Worm (Caenorhabditis elegans) whole organism, L1 larva: ENCODE results near the gene pccb-1.

Source experiments
- C16A3.4 ChIP-seq: fragments of 150-350 bp; optimal IDR thresholded peaks from 2 replicates; lab custom pipeline; 2014; ENCODE audit warnings: missing biosample characterization, missing genetic modification characterization
- F16B12.6 ChIP-seq: fragments of 150-350 bp; optimal IDR thresholded peaks from 2 replicates; lab custom pipeline; 2014; ENCODE audit warnings: missing biosample characterization, missing genetic modification characterization
- aha-1 ChIP-seq: fragments of 150-350 bp; optimal IDR thresholded peaks from 2 replicates; lab custom pipeline; 2014; ENCODE audit warnings: missing biosample characterization, missing genetic modification characterization
- ama-1 ChIP-seq: fragments of 150-350 bp; optimal IDR thresholded peaks from 2 replicates; lab custom pipeline; 2014
- blmp-1 ChIP-seq: fragments of 150-350 bp; optimal IDR thresholded peaks from 2 replicates; lab custom pipeline; 2014; ENCODE audit warnings: missing biosample characterization, missing genetic modification characterization
- ceh-90 ChIP-seq: sonication (generic microtip); optimal IDR thresholded peaks from 2 replicates; lab custom pipeline; 2016; ENCODE audit warnings: missing genetic modification characterization, missing compliant biosample characterization
- dsc-1 ChIP-seq: sonication (generic microtip); optimal IDR thresholded peaks from 2 replicates; lab custom pipeline; 2016; ENCODE audit warnings: mild to moderate bottlenecking, missing genetic modification characterization, missing compliant biosample characterization
- egl-13 ChIP-seq: sonication (generic microtip); optimal IDR thresholded peaks from 2 replicates; lab custom pipeline; 2016; ENCODE audit warnings: missing genotype, missing genetic modification reagents, missing genetic modification characterization, missing compliant biosample characterization
- elt-2 ChIP-seq: sonication (generic microtip); optimal IDR thresholded peaks from 2 replicates; lab custom pipeline; 2016; ENCODE audit warnings: missing genetic modification characterization, mild to moderate bottlenecking, inconsistent platforms, missing compliant biosample characterization, missing genetic modification reagents
- fkh-10 ChIP-seq: sonication (generic microtip); optimal IDR thresholded peaks from 2 replicates; lab custom pipeline; 2017; ENCODE audit warnings: missing biosample characterization, missing genetic modification reagents, missing genetic modification characterization
- fkh-8 ChIP-seq: sonication (generic microtip); optimal IDR thresholded peaks from 2 replicates; lab custom pipeline; 2016; ENCODE audit warnings: mild to moderate bottlenecking, missing genetic modification characterization, missing compliant biosample characterization
- hlh-4 ChIP-seq: sonication (generic microtip); optimal IDR thresholded peaks from 2 replicates; lab custom pipeline; 2016; ENCODE audit warnings: mild to moderate bottlenecking, missing genetic modification characterization, missing compliant biosample characterization
- irx-1 ChIP-seq: sonication (generic microtip); optimal IDR thresholded peaks from 2 replicates; lab custom pipeline; 2016; ENCODE audit warnings: missing genetic modification characterization, missing compliant biosample characterization
- lin-13 ChIP-seq: fragments of 150-350 bp; optimal IDR thresholded peaks from 2 replicates; lab custom pipeline; 2014; ENCODE audit warnings: missing biosample characterization, missing genetic modification reagents, missing genetic modification characterization
- mef-2 ChIP-seq: fragments of 150-350 bp; optimal IDR thresholded peaks from 2 replicates; lab custom pipeline; 2014; ENCODE audit warnings: missing biosample characterization, missing genetic modification characterization
- nhr-20 ChIP-seq: sonication (generic microtip); optimal IDR thresholded peaks from 2 replicates; lab custom pipeline; 2016; ENCODE audit warnings: mild to moderate bottlenecking, missing genetic modification characterization, missing compliant biosample characterization
- nhr-47 ChIP-seq: sonication (generic microtip); optimal IDR thresholded peaks from 2 replicates; lab custom pipeline; 2016; ENCODE audit warnings: mild to moderate bottlenecking, missing genetic modification characterization, moderate library complexity, missing compliant biosample characterization
- nhr-71 ChIP-seq: sonication (generic microtip); optimal IDR thresholded peaks from 2 replicates; lab custom pipeline; 2016; ENCODE audit warnings: mild to moderate bottlenecking, missing genetic modification characterization, moderate library complexity, missing compliant biosample characterization
- nhr-85 ChIP-seq: sonication (generic microtip); peaks from one replicate; lab custom pipeline; 2016; ENCODE audit warnings: missing genetic modification characterization, inconsistent platforms, missing compliant biosample characterization
- pag-3 ChIP-seq: sonication (generic microtip); optimal IDR thresholded peaks from 2 replicates; lab custom pipeline; 2017; ENCODE audit warnings: missing genetic modification characterization, mild to moderate bottlenecking, missing compliant biosample characterization, antibody characterized with exemption, borderline replicate concordance; ENCODE audit not compliant: insufficient read depth
- sox-4 ChIP-seq: sonication (generic microtip); optimal IDR thresholded peaks from 2 replicates; lab custom pipeline; 2016; ENCODE audit warnings: missing genetic modification characterization, missing compliant biosample characterization
- sptf-1 ChIP-seq: fragments of 150-350 bp; optimal IDR thresholded peaks from 2 replicates; lab custom pipeline; 2014; ENCODE audit warnings: missing biosample characterization, missing genetic modification characterization
- unc-130 ChIP-seq: fragments of 150-350 bp; optimal IDR thresholded peaks from 2 replicates; lab custom pipeline; 2017; ENCODE audit warnings: missing biosample characterization, missing genetic modification characterization, inconsistent platforms
- unc-86 ChIP-seq: sonication (generic microtip); optimal IDR thresholded peaks from 2 replicates; lab custom pipeline; 2016; ENCODE audit warnings: missing genetic modification characterization, missing compliant biosample characterization
- zip-4 ChIP-seq: fragments of 200-800 bp; sonication (Bioruptor generic); optimal IDR thresholded peaks from 2 replicates; lab custom pipeline; 2018; ENCODE audit warnings: mild to moderate bottlenecking, missing genetic modification characterization, moderate library complexity, missing compliant biosample characterization

Gene pccb-1

DNA sequence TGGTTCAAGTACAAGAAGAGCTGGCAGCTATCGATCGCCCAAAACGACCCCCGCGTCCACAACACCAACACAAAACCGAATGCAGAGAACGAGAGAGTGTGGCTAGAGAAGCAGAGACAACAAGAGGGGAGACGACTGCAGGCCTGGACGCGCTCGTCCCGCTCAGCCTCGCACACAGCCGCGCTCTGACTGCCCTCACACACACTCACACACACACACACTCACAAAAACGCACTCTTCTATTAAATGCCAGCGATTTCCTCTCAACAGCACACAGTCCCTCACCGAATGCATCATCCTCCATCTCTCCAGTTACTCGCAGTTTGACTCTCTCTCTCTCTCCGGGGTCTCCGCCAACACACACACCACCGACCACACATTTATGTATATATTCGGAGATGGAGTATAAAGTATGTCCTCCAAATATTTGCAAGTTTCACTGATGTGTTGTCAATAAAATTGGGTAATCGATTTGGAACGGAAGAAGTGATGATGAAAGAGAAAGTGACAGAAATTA lies 38.3 kb downstream of the pccb-1 start (continued):
- TF ChIP-seq mef-2 (tag; lab: Kevin White, UChicago) (peak; percentile 83), irx-1 (peak; percentile 69), sox-4 (peak; percentile 27), ceh-90 (tag; lab: Kevin White, UChicago) (no peak), nhr-85 (tag; lab: Kevin White, UChicago) (peak; percentile 95), zip-4 (GFP tag; lab: Kevin White, UChicago) (peak; percentile 69), nhr-20 (tag; lab: Kevin White, UChicago) (peak; percentile 95), dsc-1 (peak; percentile 86), hlh-4 (tag; lab: Kevin White, UChicago) (no peak), nhr-71 (tag; lab: Kevin White, UChicago) (peak; percentile 97), unc-130 (tag; lab: Kevin White, UChicago) (peak; percentile 82), unc-86 (tag; lab: Kevin White, UChicago) (peak; percentile 91), sptf-1 (no peak), blmp-1 (tag; lab: Kevin White, UChicago) (peak; percentile 96), C16A3.4 (tag; lab: Kevin White, UChicago) (peak; percentile 95), aha-1 (tag; lab: Kevin White, UChicago) (no peak), pag-3 (tag; lab: Kevin White, UChicago) (peak; percentile 61)

DNA sequence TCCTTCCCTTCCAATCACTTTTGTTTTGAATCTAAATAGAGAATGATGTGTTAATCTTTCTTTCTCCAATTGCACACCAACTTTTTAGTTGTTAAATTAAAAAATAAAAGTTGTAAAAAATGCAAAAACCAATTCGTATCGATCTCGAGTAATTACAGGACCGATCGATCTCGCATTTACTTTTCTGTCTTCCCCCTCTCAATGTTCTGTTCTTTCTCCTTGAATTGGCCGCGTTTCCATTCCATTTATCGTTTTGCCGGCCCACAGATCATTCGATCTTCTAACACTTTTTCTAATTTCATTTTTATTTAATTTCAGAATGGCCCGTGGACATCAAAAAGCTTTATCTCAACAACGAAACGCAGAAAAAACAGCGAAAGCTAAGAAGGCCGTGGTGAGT lies 45.8 kb downstream of the pccb-1 start, which contains the start of gene K10B3.1:
TSS of gene K10B3.1 (plus strand) at position 301 of the 400 bp plus-strand sequence.
- TF ChIP-seq F16B12.6 (tag; lab: Kevin White, UChicago) (no peak), blmp-1 (tag; lab: Kevin White, UChicago) (peak; percentile 32), nhr-85 (tag; lab: Kevin White, UChicago) (peak; percentile 14)

DNA sequence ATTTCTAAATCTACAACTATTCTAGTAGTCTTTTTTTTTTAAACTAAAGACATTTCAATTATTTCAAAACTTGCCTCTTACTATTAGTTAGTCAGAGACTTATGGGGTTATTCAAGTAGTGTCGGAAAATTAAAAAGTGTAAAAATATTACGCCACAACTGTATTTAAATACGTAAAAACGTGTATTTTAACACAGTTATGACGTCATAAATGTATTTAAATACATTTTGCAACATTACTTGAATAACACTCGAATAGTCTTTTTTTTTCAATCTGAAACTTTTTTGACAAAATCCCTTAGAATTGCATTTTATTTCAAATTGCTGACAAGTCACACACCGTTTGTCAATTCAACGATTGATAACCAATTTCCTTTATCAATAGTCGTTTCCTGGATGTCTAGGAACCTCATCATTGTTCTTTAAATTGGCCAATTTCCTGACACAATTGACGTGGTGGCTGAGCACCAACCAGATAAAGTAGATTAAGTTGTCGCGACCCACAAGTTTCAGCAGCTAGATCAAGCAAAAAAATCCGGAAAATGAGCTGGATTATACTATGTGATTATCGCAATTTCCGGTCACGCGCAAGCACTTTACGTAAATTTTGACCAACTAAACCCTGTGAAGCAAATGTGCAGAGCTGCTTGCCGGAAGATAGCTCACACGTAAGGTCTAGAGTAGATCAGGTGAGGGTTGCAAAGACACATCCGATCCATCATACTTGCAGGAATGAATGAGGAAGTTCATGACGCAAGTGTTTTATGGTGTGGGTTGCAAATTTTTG lies 50.4 kb downstream of the pccb-1 start:
- TF ChIP-seq fkh-8 (tag; lab: Kevin White, UChicago), result peak; percentile 58
- TF ChIP-seq egl-13 (tag; lab: Kevin White, UChicago), result peak; percentile 72
- TF ChIP-seq ama-1, result no peak
- TF ChIP-seq fkh-10 (GFP tag; lab: Kevin White, UChicago), result no peak
- peak; percentile 48 for TF ChIP-seq nhr-47 (tag; lab: Kevin White, UChicago)
- no peak for TF ChIP-seq blmp-1 (tag; lab: Kevin White, UChicago)
- TF ChIP-seq, all 84 proteins: peak for 3

DNA sequence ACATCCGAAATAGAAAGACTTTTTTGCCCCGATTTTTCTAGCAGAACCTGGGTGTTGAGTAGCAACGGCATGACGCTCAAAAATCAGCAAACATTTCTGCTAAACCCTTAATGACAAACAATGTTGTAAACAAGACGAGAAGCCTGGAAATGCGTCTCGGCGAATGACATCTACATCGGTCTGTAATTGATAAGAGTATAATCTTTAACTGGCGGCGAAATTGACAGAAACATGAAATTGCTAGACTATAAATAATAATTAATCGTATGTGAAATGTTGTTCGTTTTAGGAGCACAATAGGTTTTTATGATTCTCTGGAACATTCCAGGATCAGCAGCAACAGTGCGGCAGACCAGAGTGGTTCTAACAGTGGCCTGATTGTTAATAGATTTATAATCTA lies 52.4 kb downstream of the pccb-1 start:
- TF ChIP-seq lin-13 (GFP tag; lab: Kevin White, UChicago), result no peak
- TF ChIP-seq elt-2 (tag; lab: Kevin White, UChicago), result peak; percentile 67
